Fruit fly (Drosophila melanogaster): Measurements from ENCODE around the gene CG31717.

- TF ChIP-seq Sin3A (optimal IDR thresholded peaks at IDR 0.05): no peak
- no peak for TF ChIP-seq insv (optimal IDR thresholded peaks at IDR 0.05)
- TF ChIP-seq psq (optimal IDR thresholded peaks at IDR 0.05): no peak
- no peak for TF ChIP-seq h (optimal IDR thresholded peaks at IDR 0.05)
- no peak for TF ChIP-seq ttk (optimal IDR thresholded peaks at IDR 0.05)
- no peak for TF ChIP-seq Myc (optimal IDR thresholded peaks at IDR 0.05)
These were observed 21.7 kb downstream of the CG31717 start, which contains the start of gene trk for dm6 chr2L:10272224-10272623.
